Fruit fly (Drosophila melanogaster) ovary, adult (tissue): ENCODE results near the gene CG1092.
A peak's percentile ranks its signal among the peaks of the same experiment; 100 is the strongest.

Experiments used
- CG17801 ChIP-seq: fragments of 200-800 bp; optimal IDR thresholded peaks from 2 replicates; lab custom pipeline; 2019; ENCODE audit warnings: missing biosample characterization, mild to moderate bottlenecking, missing genetic modification characterization, moderate library complexity; ENCODE audit not compliant: partially characterized antibody

Gene CG1092

dm6 chr3R:4249947-4250346 is 16.6 kb upstream of the CG1092 start:
- TF ChIP-seq CG17801 = no peak

DNA sequence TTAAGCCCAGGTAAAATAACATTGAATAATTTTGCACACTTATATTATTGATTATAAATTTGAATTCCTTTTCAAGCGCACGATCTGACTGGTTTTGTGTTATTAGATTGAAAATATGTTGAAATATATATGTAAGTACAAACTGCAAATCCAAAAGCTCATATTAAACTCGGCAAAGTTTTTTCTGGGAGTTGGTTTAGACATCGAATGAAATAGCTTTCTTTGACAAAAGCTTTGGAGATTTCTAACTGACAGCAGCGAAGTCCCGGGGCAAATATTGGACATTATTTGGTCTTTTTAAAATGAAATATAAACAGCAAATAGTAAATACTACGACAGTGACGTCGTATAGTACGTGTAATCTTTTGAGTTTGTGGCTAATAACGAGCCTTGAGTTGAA is 15.3 kb upstream of the CG1092 start, which contains the start of gene TwdlG:
Gene TwdlG (minus strand): TSS at position 101 of the 400 bp plus-strand sequence.
- no peak for TF ChIP-seq CG17801

dm6 chr3R:4252943-4253342 is 13.6 kb upstream of the CG1092 start, which contains the start of gene CG14644:
CG14644 (minus strand) TSS chr3R:4253043.
- no peak for TF ChIP-seq CG17801

DNA sequence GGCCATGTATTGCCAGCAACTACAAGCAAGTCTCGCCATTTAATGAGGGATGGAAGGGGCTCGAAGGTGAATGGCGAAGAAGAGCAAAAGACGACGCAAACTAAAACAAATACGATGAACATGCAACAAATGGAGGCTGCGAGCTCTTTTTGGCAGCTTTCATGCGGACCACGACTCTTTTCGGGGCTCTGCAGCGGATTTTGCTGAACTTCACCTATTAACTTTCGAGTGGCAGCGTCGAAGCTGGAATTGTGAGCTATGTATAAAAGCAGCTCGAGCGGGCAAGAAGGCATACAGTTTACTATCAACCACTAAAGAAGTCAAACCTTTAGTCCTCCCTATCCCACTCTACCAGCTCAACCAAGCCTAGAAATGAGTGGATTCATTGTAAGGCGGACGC is 12.2 kb upstream of the CG1092 start, which contains the start of gene TwdlV:
Gene TwdlV (plus strand): TSS at position 301 of the 400 bp plus-strand sequence.
- no peak for TF ChIP-seq CG17801

- TF ChIP-seq CG17801 = no peak
These were observed 9.9 kb upstream of the CG1092 start, which contains the start of gene Or82a for dm6 chr3R:4256672-4257071. Or82a (plus strand) TSS chr3R:4256972.

DNA sequence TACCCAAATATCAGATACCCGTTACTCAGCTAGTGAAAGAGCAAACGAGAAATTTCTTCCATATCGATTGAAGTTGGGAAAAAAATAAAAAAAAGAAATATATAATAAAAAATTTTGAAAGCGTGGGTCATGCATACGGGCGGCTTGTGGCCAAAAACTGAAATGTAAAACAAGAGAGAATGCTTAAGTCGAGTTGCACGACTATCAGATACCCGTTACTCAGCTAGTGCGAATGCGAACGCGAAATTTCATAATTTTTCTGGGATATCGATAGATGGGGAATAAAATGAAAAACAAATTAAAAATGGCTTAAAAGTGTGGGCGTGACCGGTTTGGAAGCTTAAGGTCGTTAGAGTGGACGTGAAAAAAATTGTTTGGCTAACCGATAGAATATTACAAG is 1.8 kb downstream of the CG1092 start:
- TF ChIP-seq CG17801 = no peak

dm6 chr3R:4277828-4278227 is 11.3 kb downstream of the CG1092 start, which contains the start of gene flip:
flip (minus strand) TSS chr3R:4277928.
- no peak for TF ChIP-seq CG17801

- TF ChIP-seq CG17801 = no peak
These were observed 13.5 kb downstream of the CG1092 start, which contains the start of gene cpx for dm6 chr3R:4280062-4280461. cpx (plus strand) TSS chr3R:4280221.

DNA sequence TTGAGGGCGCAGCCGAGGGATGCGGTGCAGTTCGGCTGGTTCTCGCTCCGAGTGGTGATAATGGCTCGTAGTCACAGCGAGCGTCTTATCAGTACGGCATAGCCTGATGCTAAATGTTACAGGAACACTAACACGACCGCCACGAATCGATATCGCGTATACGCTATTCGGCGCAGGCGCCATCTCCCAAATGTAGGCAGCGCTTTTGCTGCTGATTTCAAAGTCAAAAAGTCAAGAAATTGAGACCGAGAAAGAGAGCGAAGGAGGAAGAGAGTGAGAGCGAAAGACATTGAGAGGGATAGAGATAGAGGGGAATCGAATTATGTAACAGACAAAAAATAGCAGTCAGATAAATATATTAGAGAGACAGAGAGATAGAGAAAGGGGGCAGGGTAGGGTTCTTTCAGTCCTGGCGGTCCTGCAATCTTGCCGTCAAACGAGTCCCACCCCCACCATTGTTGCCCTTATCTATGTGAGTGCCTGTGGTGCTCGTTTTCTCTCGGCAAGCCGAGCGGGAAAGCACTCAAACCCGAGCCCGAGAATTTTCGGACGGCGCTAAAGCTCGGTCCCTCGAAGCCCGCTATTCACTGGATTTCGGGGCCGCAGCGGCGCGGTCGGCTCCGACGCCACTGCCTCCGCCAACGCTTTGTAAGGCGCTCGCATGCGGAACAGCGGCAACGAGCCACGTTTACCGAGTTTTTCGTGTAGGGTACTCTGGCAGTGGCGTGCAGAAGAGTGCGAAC is 14.7 kb downstream of the CG1092 start:
- TF ChIP-seq CG17801 = no peak

DNA sequence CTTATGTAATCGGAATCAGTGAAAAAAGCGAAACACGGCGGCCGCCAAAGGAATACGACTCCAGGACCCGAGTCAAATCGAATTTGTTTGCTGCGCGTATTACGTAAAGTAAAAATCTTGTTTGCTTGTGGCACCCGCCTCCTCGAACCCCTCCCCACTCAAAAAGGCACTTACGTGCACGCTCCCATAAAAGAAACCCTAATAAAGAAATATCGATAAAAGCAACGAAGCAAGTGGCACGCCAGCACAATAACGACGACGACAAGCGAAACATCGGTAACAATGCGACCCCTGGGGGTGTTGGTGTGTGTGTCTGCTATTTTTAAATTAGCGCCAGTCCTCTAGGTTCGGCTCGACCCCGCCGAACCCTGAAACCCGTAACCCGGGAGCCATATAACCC is 15.6 kb downstream of the CG1092 start:
- TF ChIP-seq CG17801 = no peak

DNA sequence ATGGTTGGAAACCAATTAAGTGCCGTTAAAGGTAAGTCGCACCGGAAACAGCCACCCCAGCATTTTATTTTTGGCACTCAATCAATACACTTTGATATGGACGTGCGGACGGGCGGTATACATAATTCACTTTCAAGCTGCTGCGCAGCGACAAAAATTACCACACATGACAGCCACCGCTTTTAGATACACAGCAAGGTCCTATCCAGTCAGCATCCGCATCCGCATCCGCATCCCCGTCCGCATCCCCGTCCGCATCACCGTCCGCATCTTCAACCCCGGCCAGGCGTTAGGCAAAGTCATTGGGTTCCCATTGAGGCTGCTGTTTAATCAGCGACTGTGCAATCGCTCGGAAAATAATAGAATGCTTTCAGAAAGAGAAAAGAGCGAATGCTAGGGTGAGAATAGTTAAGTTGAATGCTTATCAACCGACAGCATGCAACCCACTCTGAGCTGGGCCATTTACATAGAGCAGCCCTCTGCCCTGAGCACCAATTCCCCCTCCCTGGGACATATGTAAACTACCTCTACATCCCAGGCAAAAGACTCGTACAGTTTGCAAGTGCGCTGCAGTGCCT is 17.9 kb downstream of the CG1092 start:
- TF ChIP-seq CG17801 = no peak

DNA sequence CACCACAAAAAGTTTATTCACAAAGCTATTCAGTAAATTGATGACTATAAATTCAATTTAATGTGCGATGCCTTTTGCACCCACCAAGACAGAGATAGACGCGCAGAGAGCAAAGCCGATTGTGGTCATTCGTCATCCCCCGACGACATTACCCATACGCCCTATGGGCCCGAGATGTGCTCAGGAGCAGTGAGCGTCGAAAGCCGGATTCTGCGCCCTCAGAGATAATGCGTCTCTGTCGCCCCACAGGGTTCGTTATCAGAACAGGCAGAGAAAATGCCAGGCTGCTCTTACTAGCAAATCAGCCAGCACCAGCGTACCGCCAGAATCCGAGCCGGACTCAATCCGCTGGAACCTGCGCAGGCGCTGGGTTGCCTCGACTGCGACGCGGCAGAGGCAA is 24.7 kb downstream of the CG1092 start:
- no peak for TF ChIP-seq CG17801

- TF ChIP-seq CG17801 = no peak
These were observed 25.6 kb downstream of the CG1092 start for dm6 chr3R:4292185-4292584.

DNA sequence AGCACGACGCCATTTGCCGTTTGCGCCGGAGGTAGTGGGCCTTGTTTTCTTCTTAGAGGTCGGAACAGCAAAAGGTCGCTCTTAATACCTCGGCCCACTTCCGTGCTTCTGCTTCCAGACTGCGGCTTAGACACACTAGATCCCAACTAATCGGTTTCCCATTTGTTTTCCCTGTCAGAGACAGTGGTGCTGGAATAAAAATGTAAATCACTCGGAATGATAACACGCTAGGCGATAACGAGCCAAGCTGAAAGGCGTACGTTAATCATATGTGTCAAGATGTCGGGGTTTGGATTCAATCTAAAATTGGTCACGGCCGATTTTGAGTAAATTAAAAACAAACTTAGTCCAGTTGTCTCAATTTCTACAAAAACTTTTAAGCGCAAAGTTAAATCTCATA is 28.1 kb downstream of the CG1092 start, which contains the start of gene Nepl11:
Gene Nepl11 (minus strand): TSS at position 152 of the 400 bp plus-strand sequence.
- no peak for TF ChIP-seq CG17801

dm6 chr3R:4301485-4301884 is 34.9 kb downstream of the CG1092 start:
- no peak for TF ChIP-seq CG17801

- TF ChIP-seq CG17801 = peak; percentile 23
These were observed 41.3 kb downstream of the CG1092 start, which contains the start of gene MP1 for dm6 chr3R:4307664-4308416. MP1 (plus strand) TSS chr3R:4307908.

dm6 chr3R:4308708-4309107 is 42.1 kb downstream of the CG1092 start:
- no peak for TF ChIP-seq CG17801
